Worm (Caenorhabditis elegans): ENCODE measurements around the gene C04H4.1.

Gene C04H4.1

DNA sequence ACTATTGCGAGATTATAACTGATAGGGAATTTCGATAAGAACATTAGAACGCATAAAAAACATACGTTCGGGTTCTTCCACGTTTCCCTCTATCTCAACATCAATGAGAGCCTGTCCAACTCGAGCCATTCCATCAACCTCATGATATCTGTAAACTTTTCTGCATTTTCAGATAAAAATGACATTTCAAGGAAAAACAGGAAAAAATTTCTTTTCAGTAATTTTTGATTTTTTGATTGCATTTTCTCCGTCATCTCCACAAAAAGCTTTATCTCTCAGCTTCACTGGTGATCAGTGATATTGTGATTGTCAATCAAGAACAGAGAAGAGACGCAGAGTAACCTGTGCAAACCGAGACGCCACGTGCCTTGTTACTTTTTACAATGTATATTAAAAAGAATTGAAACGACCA lies 14.3 kb upstream of the C04H4.1 start:
- TF ChIP-seq B0310.2 (tag; optimal IDR thresholded peaks at IDR 0.05) (no peak), flt-1 (GFP tag; IDR thresholded peaks at IDR 0.05) (no peak), hnd-1 (tag; optimal IDR thresholded peaks at IDR 0.05) (no peak), aly-1 (tag; optimal IDR thresholded peaks at IDR 0.05) (no peak), ceh-13 (GFP tag; optimal IDR thresholded peaks at IDR 0.05) (no peak), ama-1 (optimal IDR thresholded peaks at IDR 0.05) (no peak), ets-7 (tag; optimal IDR thresholded peaks at IDR 0.05) (no peak), sea-1 (GFP tag; conservative IDR thresholded peaks at IDR 0.05) (no peak), pes-1 (GFP tag; IDR thresholded peaks at IDR 0.05) (no peak), tbx-37 (GFP tag; conservative IDR thresholded peaks at IDR 0.05) (no peak), hmg-4 (GFP tag; optimal IDR thresholded peaks at IDR 0.05) (no peak), hmbx-1 (tag; optimal IDR thresholded peaks at IDR 0.05) (no peak), tbx-11 (GFP tag; IDR thresholded peaks at IDR 0.05) (no peak), tra-4 (tag; optimal IDR thresholded peaks at IDR 0.05) (no peak)

DNA sequence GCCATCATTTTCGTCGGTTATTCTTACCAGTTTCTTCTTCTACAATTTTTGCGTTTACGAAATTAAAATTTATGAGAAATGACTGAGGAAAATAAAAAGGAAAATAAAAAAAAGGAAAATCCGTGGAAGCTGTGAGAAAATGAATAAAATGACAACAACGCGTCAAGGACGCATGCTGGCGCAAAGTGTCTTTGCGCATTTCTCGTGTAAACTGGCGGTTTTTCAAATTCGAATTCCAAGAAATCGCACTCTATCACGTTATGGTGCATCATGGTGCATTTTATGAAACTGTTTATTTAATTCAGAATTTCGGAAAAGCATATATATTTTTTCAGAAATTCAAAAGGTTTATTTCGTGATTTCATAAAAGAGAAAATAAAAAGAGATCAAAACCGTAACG lies 13.5 kb upstream of the C04H4.1 start, which contains the start of gene dbt-1:
TSS of gene dbt-1 (minus strand) at position 39 of the 400 bp plus-strand sequence.
- TF ChIP-seq F13C5.2 (tag; optimal IDR thresholded peaks at IDR 0.05) (peak; percentile 3), aly-1 (tag; optimal IDR thresholded peaks at IDR 0.05) (no peak)

DNA sequence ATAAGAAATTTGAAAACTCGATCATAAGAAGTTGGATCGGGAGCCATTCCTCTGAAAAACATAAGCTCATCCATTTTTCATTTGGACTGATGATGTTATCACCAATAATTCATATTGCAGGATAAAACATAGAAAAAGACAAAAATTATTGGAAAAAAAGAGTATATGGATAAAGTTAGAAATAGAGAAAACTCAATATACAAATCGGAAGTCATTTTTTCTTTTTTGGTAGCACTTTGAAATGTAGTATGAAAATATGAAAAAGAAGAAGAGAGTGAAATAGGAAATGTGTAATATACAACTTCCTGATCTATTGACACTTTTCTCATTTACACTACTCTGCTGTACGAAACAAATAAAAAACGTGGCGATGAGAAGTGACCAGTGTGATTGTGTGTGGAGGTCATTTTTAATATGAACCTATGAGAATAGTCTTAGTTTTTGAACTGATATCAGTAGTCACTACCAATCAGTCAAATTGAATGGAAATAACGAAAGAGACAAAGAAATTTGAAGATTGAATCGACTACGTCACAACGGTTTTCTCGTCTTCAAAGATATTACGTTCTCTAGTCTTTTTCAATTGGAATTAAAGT lies 11.7 kb upstream of the C04H4.1 start, which contains the start of gene ZK669.5:
TSS of gene ZK669.5 (minus strand) at position 51 of the 596 bp plus-strand sequence.
- no peak for TF ChIP-seq tbx-11 (GFP tag; IDR thresholded peaks at IDR 0.05)
- TF ChIP-seq ama-1 (optimal IDR thresholded peaks at IDR 0.05): no peak
- no peak for TF ChIP-seq ets-7 (tag; optimal IDR thresholded peaks at IDR 0.05)
- no peak for TF ChIP-seq F13C5.2 (tag; optimal IDR thresholded peaks at IDR 0.05)

DNA sequence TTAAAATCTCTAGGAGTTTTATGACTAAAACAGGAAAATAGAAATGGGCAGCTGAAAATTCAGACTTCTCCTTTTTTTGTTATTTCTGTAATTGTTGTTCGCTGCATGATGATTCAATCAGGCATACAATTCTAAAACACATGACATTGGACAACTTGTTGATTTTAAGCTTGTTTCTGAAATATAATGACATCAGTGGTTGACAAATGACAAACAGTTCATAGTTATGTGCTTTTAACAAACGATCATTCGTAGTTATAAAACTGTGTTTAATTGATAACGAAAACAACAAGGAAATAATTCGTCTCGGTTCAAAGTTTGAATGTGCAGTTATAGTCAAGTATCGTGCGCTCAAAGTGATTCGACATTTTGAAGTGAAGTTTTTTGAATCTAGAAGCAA lies 10.4 kb upstream of the C04H4.1 start:
- TF ChIP-seq hnd-1 (tag; optimal IDR thresholded peaks at IDR 0.05): no peak
- no peak for TF ChIP-seq hmg-4 (GFP tag; optimal IDR thresholded peaks at IDR 0.05)
- TF ChIP-seq ceh-13 (GFP tag; optimal IDR thresholded peaks at IDR 0.05): no peak
- TF ChIP-seq ets-7 (tag; optimal IDR thresholded peaks at IDR 0.05): no peak
- TF ChIP-seq hmbx-1 (tag; optimal IDR thresholded peaks at IDR 0.05): no peak
- no peak for TF ChIP-seq ama-1 (optimal IDR thresholded peaks at IDR 0.05)
- no peak for TF ChIP-seq F13C5.2 (tag; optimal IDR thresholded peaks at IDR 0.05)
- no peak for TF ChIP-seq sea-1 (GFP tag; conservative IDR thresholded peaks at IDR 0.05)
- TF ChIP-seq scrt-1 (GFP tag; IDR thresholded peaks at IDR 0.05): no peak
- no peak for TF ChIP-seq ceh-36 (tag; optimal IDR thresholded peaks at IDR 0.05)
- no peak for TF ChIP-seq B0310.2 (tag; optimal IDR thresholded peaks at IDR 0.05)
- TF ChIP-seq aly-1 (tag; optimal IDR thresholded peaks at IDR 0.05): no peak
- no peak for TF ChIP-seq tra-4 (tag; optimal IDR thresholded peaks at IDR 0.05)
- no peak for TF ChIP-seq tbx-37 (GFP tag; conservative IDR thresholded peaks at IDR 0.05)

DNA sequence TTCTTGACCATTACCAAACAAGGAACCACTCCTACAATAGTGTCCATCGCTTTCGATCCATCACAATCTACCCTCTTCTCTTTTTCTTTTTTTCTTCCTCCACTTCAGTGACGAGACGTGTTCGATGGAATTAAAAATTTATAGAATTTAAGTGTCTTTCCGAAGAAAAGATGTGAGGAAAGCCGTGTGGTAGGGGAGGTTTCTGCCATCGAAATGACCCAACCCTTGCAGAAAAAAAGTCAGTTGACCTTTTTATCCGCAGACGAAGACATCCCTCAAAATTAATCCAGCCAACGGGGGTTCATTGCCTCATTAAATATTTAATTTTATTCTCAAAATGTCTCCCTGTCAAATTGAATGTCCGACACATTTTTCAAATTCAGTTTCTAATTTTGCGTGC lies 3.1 kb upstream of the C04H4.1 start:
- TF ChIP-seq tra-4 (tag; optimal IDR thresholded peaks at IDR 0.05) (no peak), ama-1 (optimal IDR thresholded peaks at IDR 0.05) (no peak), aly-1 (tag; optimal IDR thresholded peaks at IDR 0.05) (no peak), scrt-1 (GFP tag; IDR thresholded peaks at IDR 0.05) (no peak), hmg-4 (GFP tag; optimal IDR thresholded peaks at IDR 0.05) (no peak)

DNA sequence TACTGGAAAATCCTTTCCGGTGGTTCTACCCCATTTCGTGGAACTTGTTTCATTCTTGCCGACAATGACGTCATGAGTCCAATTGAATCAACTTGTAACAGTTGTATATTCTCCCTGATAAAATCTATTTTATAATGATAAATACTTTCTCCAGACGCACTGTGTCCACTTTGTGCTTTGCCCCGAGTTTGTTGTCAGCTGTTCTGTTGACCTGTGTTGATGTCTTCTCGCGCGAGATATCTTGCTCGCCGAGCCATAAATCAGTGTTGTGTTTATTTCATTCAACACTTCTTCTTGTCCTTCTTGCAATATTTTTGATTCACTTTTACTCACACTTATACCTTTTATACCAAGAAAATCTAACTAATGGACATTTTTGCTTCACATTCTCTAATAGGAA lies 3.5 kb downstream of the C04H4.1 start:
- no peak for TF ChIP-seq hmg-4 (GFP tag; optimal IDR thresholded peaks at IDR 0.05)
- no peak for TF ChIP-seq sea-1 (GFP tag; conservative IDR thresholded peaks at IDR 0.05)

DNA sequence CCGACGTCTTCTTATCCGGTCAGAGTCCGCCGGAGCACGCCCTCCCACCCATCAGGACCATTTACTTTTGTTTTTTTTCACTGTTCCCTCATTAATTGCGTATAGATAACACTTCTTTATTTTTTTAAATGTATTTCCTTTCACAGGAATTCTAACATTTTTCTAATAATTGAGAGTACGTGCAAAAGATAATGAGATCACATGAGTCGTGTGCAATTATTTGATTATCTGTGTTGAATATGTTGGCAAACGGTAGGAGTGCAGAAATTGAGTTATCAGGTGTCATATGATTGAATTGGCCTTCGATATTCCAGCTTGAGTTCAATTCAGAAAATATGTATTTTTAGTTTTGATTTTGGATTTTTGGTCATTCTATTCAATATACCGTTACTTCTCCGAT lies 9.7 kb downstream of the C04H4.1 start:
- TF ChIP-seq tra-4 (tag; optimal IDR thresholded peaks at IDR 0.05): no peak
- no peak for TF ChIP-seq sea-1 (GFP tag; conservative IDR thresholded peaks at IDR 0.05)
- TF ChIP-seq aly-1 (tag; optimal IDR thresholded peaks at IDR 0.05): no peak
- TF ChIP-seq pes-1 (GFP tag; IDR thresholded peaks at IDR 0.05): no peak
- no peak for TF ChIP-seq flt-1 (GFP tag; IDR thresholded peaks at IDR 0.05)
- TF ChIP-seq hmg-4 (GFP tag; optimal IDR thresholded peaks at IDR 0.05): no peak
- no peak for TF ChIP-seq ets-7 (tag; optimal IDR thresholded peaks at IDR 0.05)
- TF ChIP-seq hnd-1 (tag; optimal IDR thresholded peaks at IDR 0.05): no peak
- no peak for TF ChIP-seq tbx-11 (GFP tag; IDR thresholded peaks at IDR 0.05)
- no peak for TF ChIP-seq ama-1 (optimal IDR thresholded peaks at IDR 0.05)
- no peak for TF ChIP-seq ceh-36 (tag; optimal IDR thresholded peaks at IDR 0.05)
- TF ChIP-seq B0310.2 (tag; optimal IDR thresholded peaks at IDR 0.05): no peak
- no peak for TF ChIP-seq scrt-1 (GFP tag; IDR thresholded peaks at IDR 0.05)
- no peak for TF ChIP-seq ceh-13 (GFP tag; optimal IDR thresholded peaks at IDR 0.05)
- TF ChIP-seq tbx-37 (GFP tag; conservative IDR thresholded peaks at IDR 0.05): no peak
- no peak for TF ChIP-seq F13C5.2 (tag; optimal IDR thresholded peaks at IDR 0.05)
- TF ChIP-seq hmbx-1 (tag; optimal IDR thresholded peaks at IDR 0.05): no peak

DNA sequence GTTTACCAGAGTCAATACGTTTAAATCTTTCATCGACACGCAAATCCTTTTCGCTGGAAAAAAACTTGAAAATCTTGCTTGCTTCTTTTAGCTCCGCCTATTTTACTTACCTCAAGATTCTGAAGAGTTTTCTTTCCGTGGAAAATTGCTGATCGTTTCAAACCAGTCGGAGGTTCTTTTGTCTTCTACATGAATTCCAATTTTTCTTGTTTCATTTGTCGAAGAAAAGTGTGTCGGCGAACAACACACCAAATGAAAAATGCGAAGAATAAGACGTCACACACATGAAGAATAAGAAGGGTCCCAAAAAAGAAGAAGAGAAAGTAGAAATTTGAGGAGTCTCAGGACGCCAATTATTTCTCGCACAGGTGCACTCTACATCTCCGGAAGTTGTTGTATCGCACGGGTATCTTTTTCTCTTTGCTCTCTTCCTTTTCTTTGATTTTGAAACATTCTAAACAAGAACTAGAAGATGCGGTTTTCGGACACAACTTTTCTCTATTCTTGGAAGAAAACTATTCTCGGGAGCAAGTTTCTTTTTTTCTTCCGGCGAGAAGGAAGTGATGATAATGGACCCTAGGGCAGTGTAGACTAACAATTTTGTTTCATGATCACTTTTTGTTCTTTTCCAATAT lies 15.7 kb downstream of the C04H4.1 start:
- no peak for TF ChIP-seq ets-7 (tag; optimal IDR thresholded peaks at IDR 0.05)
- TF ChIP-seq sea-1 (GFP tag; conservative IDR thresholded peaks at IDR 0.05): no peak
- no peak for TF ChIP-seq pes-1 (GFP tag; IDR thresholded peaks at IDR 0.05)
- no peak for TF ChIP-seq hmbx-1 (tag; optimal IDR thresholded peaks at IDR 0.05)
- no peak for TF ChIP-seq hnd-1 (tag; optimal IDR thresholded peaks at IDR 0.05)
- TF ChIP-seq tra-4 (tag; optimal IDR thresholded peaks at IDR 0.05): no peak
- TF ChIP-seq aly-1 (tag; optimal IDR thresholded peaks at IDR 0.05): no peak
- no peak for TF ChIP-seq scrt-1 (GFP tag; IDR thresholded peaks at IDR 0.05)
- TF ChIP-seq tbx-37 (GFP tag; conservative IDR thresholded peaks at IDR 0.05): no peak
- TF ChIP-seq ceh-13 (GFP tag; optimal IDR thresholded peaks at IDR 0.05): no peak
- no peak for TF ChIP-seq ceh-36 (tag; optimal IDR thresholded peaks at IDR 0.05)
- no peak for TF ChIP-seq F13C5.2 (tag; optimal IDR thresholded peaks at IDR 0.05)
- no peak for TF ChIP-seq ama-1 (optimal IDR thresholded peaks at IDR 0.05)
- TF ChIP-seq B0310.2 (tag; optimal IDR thresholded peaks at IDR 0.05): no peak
- TF ChIP-seq hmg-4 (GFP tag; optimal IDR thresholded peaks at IDR 0.05): no peak
- TF ChIP-seq flt-1 (GFP tag; IDR thresholded peaks at IDR 0.05): no peak
- no peak for TF ChIP-seq tbx-11 (GFP tag; IDR thresholded peaks at IDR 0.05)

All from whole organism, early embryonic.